Worm (Caenorhabditis elegans) whole organism, mixed stage, embryonic: Measurements from ENCODE around the gene srj-23.

Experiments used
- bed-3 ChIP-seq: fragments of 200-800 bp; sonication (Bioruptor generic); optimal IDR thresholded peaks from 3 replicates; lab custom pipeline; 2018; ENCODE audit warnings: mild to moderate bottlenecking, missing genetic modification characterization, moderate library complexity, missing compliant biosample characterization
- ceh-39 ChIP-seq: fragments of 150-350 bp; optimal IDR thresholded peaks from 2 replicates; lab custom pipeline; 2014; ENCODE audit warnings: missing biosample characterization, missing genetic modification characterization
- ceh-43 ChIP-seq: fragments of 200-800 bp; sonication (Bioruptor generic); optimal IDR thresholded peaks from 2 replicates; lab custom pipeline; 2018; ENCODE audit warnings: mild to moderate bottlenecking, missing genetic modification characterization, moderate library complexity, missing compliant biosample characterization
- ceh-83 ChIP-seq: fragments of 200-800 bp; sonication (Bioruptor generic); optimal IDR thresholded peaks from 2 replicates; lab custom pipeline; 2018; ENCODE audit warnings: mild to moderate bottlenecking, missing genetic modification characterization, missing compliant biosample characterization
- ces-1 ChIP-seq: fragments of 150-350 bp; optimal IDR thresholded peaks from 2 replicates; lab custom pipeline; 2014; ENCODE audit warnings: missing biosample characterization, missing genetic modification reagents, missing genetic modification characterization
- cnd-1 ChIP-seq: fragments of 200-800 bp; sonication (Bioruptor generic); optimal IDR thresholded peaks from 2 replicates; lab custom pipeline; 2018; ENCODE audit warnings: mild to moderate bottlenecking, missing genetic modification characterization, missing compliant biosample characterization
- drap-1 ChIP-seq: fragments of 200-800 bp; sonication (Bioruptor generic); optimal IDR thresholded peaks from 3 replicates; lab custom pipeline; 2018; ENCODE audit warnings: mild to moderate bottlenecking, missing genetic modification characterization, missing compliant biosample characterization
- elt-1 ChIP-seq: sonication (generic microtip); optimal IDR thresholded peaks from 2 replicates; lab custom pipeline; 2017; ENCODE audit warnings: missing genetic modification characterization, mild to moderate bottlenecking, missing compliant biosample characterization, antibody characterized with exemption, moderate library complexity, borderline replicate concordance; ENCODE audit not compliant: insufficient read depth
- elt-3 ChIP-seq: fragments of 150-350 bp; optimal IDR thresholded peaks from 2 replicates; lab custom pipeline; 2014; ENCODE audit warnings: missing biosample characterization, missing genetic modification characterization
- flh-1 ChIP-seq: fragments of 200-800 bp; sonication (Bioruptor generic); optimal IDR thresholded peaks from 2 replicates; lab custom pipeline; 2018; ENCODE audit warnings: mild to moderate bottlenecking, missing genetic modification characterization, moderate library complexity, missing compliant biosample characterization
- ham-2 ChIP-seq: fragments of 200-800 bp; sonication (Bioruptor generic); optimal IDR thresholded peaks from 2 replicates; lab custom pipeline; 2018; ENCODE audit warnings: mild to moderate bottlenecking, missing genetic modification characterization, missing compliant biosample characterization
- hlh-1 ChIP-seq: fragments of 150-350 bp; optimal IDR thresholded peaks from 2 replicates; lab custom pipeline; 2014; ENCODE audit warnings: missing biosample characterization, missing genetic modification reagents, missing genetic modification characterization
- lin-13 ChIP-seq: fragments of 150-350 bp; optimal IDR thresholded peaks from 2 replicates; lab custom pipeline; 2014; ENCODE audit warnings: missing biosample characterization, missing genetic modification characterization
- lin-32 ChIP-seq: fragments of 200-800 bp; sonication (Bioruptor generic); optimal IDR thresholded peaks from 2 replicates; lab custom pipeline; 2018; ENCODE audit warnings: mild to moderate bottlenecking, missing genetic modification characterization, missing compliant biosample characterization
- lsy-2 ChIP-seq: fragments of 150-350 bp; optimal IDR thresholded peaks from 2 replicates; lab custom pipeline; 2014; ENCODE audit warnings: missing biosample characterization, missing genetic modification characterization
- mab-5 ChIP-seq: fragments of 150-350 bp; optimal IDR thresholded peaks from 2 replicates; lab custom pipeline; 2014; ENCODE audit warnings: missing biosample characterization, missing genetic modification characterization
- mep-1 ChIP-seq: fragments of 150-350 bp; optimal IDR thresholded peaks from 2 replicates; lab custom pipeline; 2017; ENCODE audit warnings: missing biosample characterization, missing genetic modification reagents, missing genetic modification characterization, inconsistent platforms
- mls-2 ChIP-seq: sonication (generic microtip); optimal IDR thresholded peaks from 2 replicates; lab custom pipeline; 2016; ENCODE audit warnings: mild to moderate bottlenecking, missing genetic modification characterization, moderate library complexity, missing compliant biosample characterization
- nhr-12 ChIP-seq: fragments of 150-350 bp; optimal IDR thresholded peaks from 2 replicates; lab custom pipeline; 2014; ENCODE audit warnings: missing biosample characterization, missing genetic modification characterization
- nhr-2 ChIP-seq: fragments of 150-350 bp; optimal IDR thresholded peaks from 2 replicates; lab custom pipeline; 2014; ENCODE audit warnings: missing biosample characterization, missing genetic modification characterization
- nhr-76 ChIP-seq: sonication (generic microtip); optimal IDR thresholded peaks from 2 replicates; lab custom pipeline; 2017; ENCODE audit warnings: missing biosample characterization, missing genetic modification characterization
- pha-4 ChIP-seq: fragments of 150-350 bp; optimal IDR thresholded peaks from 2 replicates; lab custom pipeline; 2018; ENCODE audit warnings: missing biosample characterization, missing genetic modification reagents, missing genetic modification characterization
- sem-2 ChIP-seq: fragments of 200-800 bp; sonication (Bioruptor generic); optimal IDR thresholded peaks from 2 replicates; lab custom pipeline; 2018; ENCODE audit warnings: mild to moderate bottlenecking, missing genetic modification characterization, missing compliant biosample characterization
- snpc-4 ChIP-seq: fragments of 150-350 bp; optimal IDR thresholded peaks from 2 replicates; lab custom pipeline; 2014; ENCODE audit warnings: missing biosample characterization, missing genetic modification characterization
- tbx-8 ChIP-seq: fragments of 200-800 bp; sonication (Bioruptor generic); optimal IDR thresholded peaks from 2 replicates; lab custom pipeline; 2018; ENCODE audit warnings: mild to moderate bottlenecking, missing genetic modification characterization, moderate library complexity, missing compliant biosample characterization
- unc-120 ChIP-seq: sonication (generic microtip); optimal IDR thresholded peaks from 2 replicates; lab custom pipeline; 2017; ENCODE audit warnings: missing genetic modification characterization, missing compliant biosample characterization; ENCODE audit not compliant: poor library complexity, severe bottlenecking
- unc-39 ChIP-seq: fragments of 150-350 bp; optimal IDR thresholded peaks from 2 replicates; lab custom pipeline; 2014; ENCODE audit warnings: missing biosample characterization, missing genetic modification characterization
- unc-62 ChIP-seq: fragments of 150-350 bp; optimal IDR thresholded peaks from 2 replicates; lab custom pipeline; 2014; ENCODE audit warnings: missing biosample characterization, missing genetic modification reagents, missing genetic modification characterization
- zip-8 ChIP-seq: fragments of 150-350 bp; optimal IDR thresholded peaks from 2 replicates; lab custom pipeline; 2014; ENCODE audit warnings: missing biosample characterization, missing genetic modification characterization
- ztf-11 ChIP-seq: fragments of 150-350 bp; optimal IDR thresholded peaks from 2 replicates; lab custom pipeline; 2014; ENCODE audit warnings: missing biosample characterization, missing genetic modification characterization

Gene srj-23

ce11 chrV:1433419-1433765 lies 18.0 kb upstream of the srj-23 start:
- no peak for TF ChIP-seq lsy-2 (tag; lab: Kevin White, UChicago)
- TF ChIP-seq hlh-1 (tag; lab: Kevin White, UChicago) = no peak
- no peak for TF ChIP-seq mab-5
- no peak for TF ChIP-seq lin-32 (GFP tag; lab: Kevin White, UChicago)
- no peak for TF ChIP-seq mls-2 (tag; lab: Kevin White, UChicago)
- TF ChIP-seq unc-39 = no peak
- no peak for TF ChIP-seq elt-1 (tag; lab: Kevin White, UChicago)
- TF ChIP-seq, all 35 proteins: peak for 0

ce11 chrV:1434398-1434797 lies 17.0 kb upstream of the srj-23 start:
- TF ChIP-seq nhr-76 (tag; lab: Kevin White, UChicago) (no peak), ceh-43 (GFP tag; lab: Kevin White, UChicago) (no peak), cnd-1 (tag; lab: Kevin White, UChicago) (no peak), unc-62 (no peak), elt-3 (tag; lab: Kevin White, UChicago) (no peak), lin-32 (GFP tag; lab: Kevin White, UChicago) (no peak), unc-120 (no peak)

DNA sequence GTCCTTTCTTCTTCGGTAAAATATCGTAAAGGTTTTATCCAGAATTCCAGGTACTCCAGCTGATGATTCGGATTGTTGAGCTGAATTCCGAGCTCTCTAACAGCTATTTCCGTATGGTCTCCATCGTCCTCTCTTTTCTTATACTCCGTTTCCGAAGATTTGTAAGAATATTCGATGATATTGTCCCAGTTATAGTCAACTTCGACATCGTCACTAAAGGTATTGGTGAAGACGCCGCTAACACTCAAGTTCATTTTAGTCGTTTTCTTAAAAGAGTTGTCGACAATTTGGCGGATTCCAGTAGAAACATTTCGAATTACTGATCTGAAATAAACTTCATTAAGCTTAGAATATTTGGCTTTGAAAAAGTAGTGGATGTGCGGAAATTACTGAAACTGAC lies 16.3 kb upstream of the srj-23 start:
- TF ChIP-seq nhr-12 (tag; lab: Kevin White, UChicago) (no peak), zip-8 (tag; lab: Kevin White, UChicago) (no peak), mls-2 (tag; lab: Kevin White, UChicago) (no peak), sem-2 (GFP tag; lab: Kevin White, UChicago) (no peak), bed-3 (GFP tag; lab: Kevin White, UChicago) (no peak), hlh-1 (tag; lab: Kevin White, UChicago) (no peak)

ce11 chrV:1438205-1438604 lies 13.2 kb upstream of the srj-23 start:
- TF ChIP-seq unc-120 (no peak), ceh-83 (GFP tag; lab: Kevin White, UChicago) (no peak), mls-2 (tag; lab: Kevin White, UChicago) (no peak), ham-2 (GFP tag; lab: Kevin White, UChicago) (no peak), tbx-8 (GFP tag; lab: Kevin White, UChicago) (no peak), lsy-2 (tag; lab: Kevin White, UChicago) (no peak), nhr-76 (tag; lab: Kevin White, UChicago) (no peak), mab-5 (no peak), ceh-39 (tag; lab: Kevin White, UChicago) (no peak), lin-32 (GFP tag; lab: Kevin White, UChicago) (no peak), nhr-2 (tag; lab: Kevin White, UChicago) (no peak), cnd-1 (tag; lab: Kevin White, UChicago) (no peak), sem-2 (GFP tag; lab: Kevin White, UChicago) (no peak), pha-4 (tag; lab: Kevin White, UChicago) (no peak), lin-13 (no peak), zip-8 (tag; lab: Kevin White, UChicago) (no peak)

DNA sequence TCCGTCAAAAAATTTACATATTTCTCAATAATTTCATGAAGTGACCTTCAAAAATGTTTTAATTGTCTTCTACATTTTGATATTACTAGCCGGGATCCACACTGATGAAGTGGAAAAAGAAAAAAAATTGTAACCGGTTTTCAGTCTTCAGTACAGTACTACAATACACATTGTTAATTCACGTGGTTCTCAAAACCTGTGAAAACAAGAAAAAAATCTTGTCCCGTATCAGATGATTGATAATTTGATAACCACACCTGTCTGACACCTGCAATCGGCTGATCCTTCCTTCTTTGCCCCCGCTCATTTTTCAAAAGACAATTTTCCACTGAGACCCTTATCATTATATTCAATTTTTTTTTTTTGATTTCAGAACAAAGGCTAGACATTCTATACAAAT lies 12.6 kb upstream of the srj-23 start, which contains the start of gene R09B5.11:
TSS of gene R09B5.11 (plus strand) at position 374 of the 400 bp plus-strand sequence.
- TF ChIP-seq mep-1 (tag; lab: Kevin White, UChicago) (no peak), ceh-39 (tag; lab: Kevin White, UChicago) (no peak), ham-2 (GFP tag; lab: Kevin White, UChicago) (no peak), flh-1 (GFP tag; lab: Kevin White, UChicago) (no peak), drap-1 (GFP tag; lab: Kevin White, UChicago) (no peak), lsy-2 (tag; lab: Kevin White, UChicago) (no peak), lin-32 (GFP tag; lab: Kevin White, UChicago) (no peak), mab-5 (no peak), snpc-4 (tag; lab: Kevin White, UChicago) (no peak), ces-1 (no peak), unc-62 (no peak), ceh-83 (GFP tag; lab: Kevin White, UChicago) (no peak), nhr-76 (tag; lab: Kevin White, UChicago) (no peak), pha-4 (tag; lab: Kevin White, UChicago) (no peak), hlh-1 (tag; lab: Kevin White, UChicago) (no peak), cnd-1 (tag; lab: Kevin White, UChicago) (no peak), tbx-8 (GFP tag; lab: Kevin White, UChicago) (no peak), unc-39 (no peak), ztf-11 (tag; lab: Kevin White, UChicago) (no peak), nhr-12 (tag; lab: Kevin White, UChicago) (no peak)
